Worm (Caenorhabditis elegans) whole organism, young adult: ENCODE data around the gene nep-24.

Source experiments
- B0261.1 ChIP-seq: sonication (generic microtip); optimal IDR thresholded peaks from 2 replicates; lab custom pipeline; 2016; ENCODE audit warnings: mild to moderate bottlenecking, missing genetic modification characterization, moderate library complexity, missing compliant biosample characterization
- C17E4.6 ChIP-seq: fragments of 200-800 bp; sonication (Bioruptor generic); IDR thresholded peaks from 2 replicates; pipeline ENCODE4 v1.3.6; 2022; ENCODE audit warnings: missing genetic modification reagents, missing genetic modification characterization, missing compliant biosample characterization
- F39B2.1 ChIP-seq: fragments of 200-800 bp; sonication (Bioruptor generic); IDR thresholded peaks from 2 replicates; pipeline ENCODE4 v1.3.6; 2022; ENCODE audit warnings: missing genetic modification reagents, missing genetic modification characterization, missing compliant biosample characterization
- K11D2.4 ChIP-seq: fragments of 200-800 bp; sonication (Bioruptor generic); IDR thresholded peaks from 2 replicates; pipeline ENCODE4 v1.3.6; 2022; ENCODE audit warnings: missing genetic modification reagents, missing genetic modification characterization, missing compliant biosample characterization
- Y53G8AR.9 ChIP-seq: fragments of 200-800 bp; sonication (Bioruptor generic); conservative IDR thresholded peaks from 2 replicates; pipeline ENCODE4 v1.3.6; 2022; ENCODE audit warnings: missing genetic modification reagents, missing genetic modification characterization, missing compliant biosample characterization
- Y67H2A.10 ChIP-seq: fragments of 200-800 bp; sonication (Bioruptor generic); conservative IDR thresholded peaks from 2 replicates; pipeline ENCODE4 v1.3.6; 2022; ENCODE audit warnings: missing genetic modification reagents, missing genetic modification characterization, missing compliant biosample characterization
- Y95B8A.8 ChIP-seq: fragments of 200-800 bp; sonication (Bioruptor generic); IDR thresholded peaks from 2 replicates; pipeline ENCODE4 v1.3.6; 2022; ENCODE audit warnings: missing genetic modification reagents, missing genetic modification characterization, missing compliant biosample characterization
- ama-1 ChIP-seq, 3 experiments: fragments of 150-350 bp in 1 of 3; sonication (generic microtip) in 2 of 3; optimal IDR thresholded peaks; 2 replicates each; lab custom pipeline; 2014 to 2018; ENCODE audit warnings: missing biosample characterization in 2 of 3, missing genetic modification characterization in 2 of 3, missing genetic modification reagents in 2 of 3
- attf-3 ChIP-seq: fragments of 200-800 bp; sonication (Bioruptor generic); conservative IDR thresholded peaks from 2 replicates; pipeline ENCODE4 v1.3.6; 2022; ENCODE audit warnings: missing genetic modification reagents, missing genetic modification characterization, missing compliant biosample characterization
- attf-6 ChIP-seq: fragments of 200-800 bp; sonication (Bioruptor generic); IDR thresholded peaks from 2 replicates; pipeline ENCODE4 v1.3.6; 2022; ENCODE audit warnings: missing genetic modification reagents, missing genetic modification characterization, missing compliant biosample characterization
- ccch-3 ChIP-seq: fragments of 200-800 bp; sonication (Bioruptor generic); optimal IDR thresholded peaks from 2 replicates; lab custom pipeline; 2018; ENCODE audit warnings: mild to moderate bottlenecking, missing genetic modification characterization, missing compliant biosample characterization
- cebp-1 ChIP-seq, 2 experiments: fragments of 200-800 bp in 1 of 2; sonication (Bioruptor generic) in 1 of 2; sonication (generic microtip) in 1 of 2; IDR thresholded peaks in 1 of 2; optimal IDR thresholded peaks in 1 of 2; 2 replicates each; pipeline versions ENCODE4 v1.3.6 to Lab custom; 2017 to 2022; ENCODE audit warnings: missing compliant biosample characterization in 2 of 2, missing genetic modification characterization in 2 of 2, mild to moderate bottlenecking in 1 of 2, missing genetic modification reagents in 1 of 2, moderate library complexity in 1 of 2
- cebp-2 ChIP-seq: fragments of 200-800 bp; sonication (Bioruptor generic); IDR thresholded peaks from 2 replicates; pipeline ENCODE4 v1.3.6; 2022; ENCODE audit warnings: missing genetic modification characterization, missing compliant biosample characterization
- ceh-27 ChIP-seq: fragments of 200-800 bp; sonication (Bioruptor generic); optimal IDR thresholded peaks from 2 replicates; lab custom pipeline; 2018; ENCODE audit warnings: mild to moderate bottlenecking, missing genetic modification characterization, moderate library complexity, missing compliant biosample characterization
- die-1 ChIP-seq: sonication (generic microtip); optimal IDR thresholded peaks from 2 replicates; lab custom pipeline; 2016; ENCODE audit warnings: missing genotype, mild to moderate bottlenecking, missing genetic modification characterization, missing compliant biosample characterization
- dox-1 ChIP-seq: fragments of 200-800 bp; sonication (Bioruptor generic); IDR thresholded peaks from 2 replicates; pipeline ENCODE4 v1.3.6; 2022; ENCODE audit warnings: missing genetic modification reagents, missing genetic modification characterization, missing compliant biosample characterization
- dpl-1 ChIP-seq: fragments of 150-350 bp; optimal IDR thresholded peaks from 2 replicates; lab custom pipeline; 2014; ENCODE audit warnings: missing biosample characterization, missing genetic modification reagents, missing genetic modification characterization
- egrh-3 ChIP-seq: fragments of 200-800 bp; sonication (Bioruptor generic); IDR thresholded peaks from 2 replicates; pipeline ENCODE4 v1.3.6; 2022; ENCODE audit warnings: missing genetic modification reagents, missing genetic modification characterization, missing compliant biosample characterization
- fkh-3 ChIP-seq: sonication (generic microtip); optimal IDR thresholded peaks from 2 replicates; lab custom pipeline; 2016; ENCODE audit warnings: mild to moderate bottlenecking, missing genetic modification characterization, missing compliant biosample characterization
- him-1 ChIP-seq: sonication (generic microtip); optimal IDR thresholded peaks from 2 replicates; lab custom pipeline; 2016; ENCODE audit warnings: missing genotype, missing genetic modification reagents, missing genetic modification characterization, missing compliant biosample characterization
- hlh-26 ChIP-seq: fragments of 200-800 bp; sonication (Bioruptor generic); conservative IDR thresholded peaks from 2 replicates; pipeline ENCODE4 v1.3.6; 2022; ENCODE audit warnings: missing genetic modification reagents, missing genetic modification characterization, missing compliant biosample characterization
- hrde-1 ChIP-seq: sonication (generic microtip); optimal IDR thresholded peaks from 2 replicates; lab custom pipeline; 2016; ENCODE audit warnings: missing genetic modification characterization, mild to moderate bottlenecking, missing compliant biosample characterization, moderate library complexity, missing genotype, missing genetic modification reagents, borderline replicate concordance
- lin-35 ChIP-seq, 3 experiments: fragments of 150-350 bp in 2 of 3; sonication (generic microtip) in 1 of 3; optimal IDR thresholded peaks; 2 replicates each; lab custom pipeline; 2014 to 2018; ENCODE audit warnings: missing biosample characterization in 3 of 3, missing genetic modification characterization in 3 of 3, missing genetic modification reagents in 3 of 3
- lir-1 ChIP-seq: fragments of 200-800 bp; sonication (Bioruptor generic); conservative IDR thresholded peaks from 2 replicates; pipeline ENCODE4 v1.3.6; 2022; ENCODE audit warnings: missing genetic modification reagents, missing genetic modification characterization, missing compliant biosample characterization
- madf-3 ChIP-seq: fragments of 200-800 bp; sonication (Bioruptor generic); IDR thresholded peaks from 2 replicates; pipeline ENCODE4 v1.3.6; 2022; ENCODE audit warnings: missing genetic modification reagents, missing genetic modification characterization, missing compliant biosample characterization
- madf-8 ChIP-seq: fragments of 200-800 bp; sonication (Bioruptor generic); conservative IDR thresholded peaks from 2 replicates; pipeline ENCODE4 v1.3.6; 2022; ENCODE audit warnings: missing genetic modification reagents, missing genetic modification characterization, missing compliant biosample characterization
- mcd-1 ChIP-seq: fragments of 200-800 bp; sonication (Bioruptor generic); IDR thresholded peaks from 2 replicates; pipeline ENCODE4 v1.3.6; 2022; ENCODE audit warnings: missing genetic modification reagents, missing genetic modification characterization, missing compliant biosample characterization
- nfyb-1 ChIP-seq: fragments of 200-800 bp; sonication (Bioruptor generic); IDR thresholded peaks from 2 replicates; pipeline ENCODE4 v1.3.6; 2022; ENCODE audit warnings: missing genetic modification reagents, missing genetic modification characterization, missing compliant biosample characterization
- rcor-1 ChIP-seq: fragments of 200-800 bp; sonication (Bioruptor generic); IDR thresholded peaks from 2 replicates; pipeline ENCODE4 v1.3.6; 2022; ENCODE audit warnings: missing genetic modification reagents, missing genetic modification characterization, missing compliant biosample characterization
- snpc-1.3 ChIP-seq: sonication (generic microtip); optimal IDR thresholded peaks from 2 replicates; lab custom pipeline; 2017; ENCODE audit warnings: missing genetic modification characterization, mild to moderate bottlenecking, missing compliant biosample characterization, antibody characterized with exemption, moderate library complexity, missing genotype, missing genetic modification reagents; ENCODE audit not compliant: insufficient read depth
- snpc-4 ChIP-seq, 5 experiments: fragments of 150-350 bp in 1 of 5; sonication (generic microtip) in 4 of 5; optimal IDR thresholded peaks; 2 replicates each; lab custom pipeline; 2014 to 2018; ENCODE audit warnings: missing genetic modification characterization in 5 of 5, missing biosample characterization in 3 of 5, antibody characterized with exemption in 2 of 5, mild to moderate bottlenecking in 2 of 5, missing compliant biosample characterization in 2 of 5, missing genotype in 2 of 5, moderate library complexity in 2 of 5, missing genetic modification reagents in 1 of 5
- tbp1 ChIP-seq: fragments of 200-800 bp; sonication (Bioruptor generic); optimal IDR thresholded peaks from 2 replicates; lab custom pipeline; 2018; ENCODE audit warnings: mild to moderate bottlenecking, missing genetic modification characterization, missing compliant biosample characterization
- unc-130 ChIP-seq: sonication (generic microtip); optimal IDR thresholded peaks from 2 replicates; lab custom pipeline; 2016; ENCODE audit warnings: missing genetic modification reagents, missing genetic modification characterization, missing compliant biosample characterization
- xnd-1 ChIP-seq: sonication (generic microtip); optimal IDR thresholded peaks from 2 replicates; lab custom pipeline; 2016; ENCODE audit warnings: missing genotype, missing genetic modification reagents, missing genetic modification characterization, missing compliant biosample characterization
- zfh-2 ChIP-seq: fragments of 200-800 bp; sonication (Bioruptor generic); conservative IDR thresholded peaks from 2 replicates; pipeline ENCODE4 v1.3.6; 2022; ENCODE audit warnings: missing genetic modification reagents, missing genetic modification characterization, missing compliant biosample characterization
- ztf-28 ChIP-seq: fragments of 200-800 bp; sonication (Bioruptor generic); IDR thresholded peaks from 2 replicates; pipeline ENCODE4 v1.3.6; 2022; ENCODE audit warnings: missing genetic modification reagents, missing genetic modification characterization, missing compliant biosample characterization

Gene nep-24

ce11 chrIV:16946746-16947145 is 22.6 kb downstream of the nep-24 start, which contains the start of the genes Y116A8C.9 and arf-6 (continued):
- TF ChIP-seq dox-1 (GFP tag; lab: Robert Waterston, UW): peak; percentile 71
- no peak for TF ChIP-seq hrde-1
- TF ChIP-seq mcd-1 (GFP tag; lab: Robert Waterston, UW): peak; percentile 53; the same call in 1 of the 2 replicates
- no peak for TF ChIP-seq cebp-2 (GFP tag; lab: Robert Waterston, UW)
- no peak for TF ChIP-seq ama-1 (optimal IDR thresholded peaks at IDR 0.05; lab: Kevin White, UChicago)
- peak in 1 of 2 experiments; percentile 36 for TF ChIP-seq ama-1 (GFP tag; optimal IDR thresholded peaks at IDR 0.05; lab: Kevin White, UChicago)
- no peak for TF ChIP-seq die-1
- no peak; the same call in 1 of the 2 replicates for TF ChIP-seq C17E4.6 (GFP tag; lab: Robert Waterston, UW)
- peak; percentile 40 for TF ChIP-seq unc-130 (GFP tag; lab: Kevin White, UChicago)
- TF ChIP-seq cebp-1 (GFP tag; IDR thresholded peaks at IDR 0.05; lab: Robert Waterston, UW): no peak
- TF ChIP-seq cebp-1 (tag; optimal IDR thresholded peaks at IDR 0.05; lab: Kevin White, UChicago): peak; percentile 56
- TF ChIP-seq madf-8: no peak
- TF ChIP-seq him-1 (tag; lab: Kevin White, UChicago): no peak
- TF ChIP-seq K11D2.4 (GFP tag; lab: Robert Waterston, UW): no peak
- peak; percentile 8; the same call in 1 of the 2 replicates for TF ChIP-seq ztf-28
- TF ChIP-seq attf-6 (GFP tag; lab: Robert Waterston, UW): peak; percentile 86
- TF ChIP-seq madf-3: 0 out of 2 replicates have a peak, but pooled peaks have one; percentile 55
- peak; percentile 55 for TF ChIP-seq tbp1 (GFP tag; lab: Kevin White, UChicago)
- 0 out of 2 replicates have a peak, but pooled peaks have one; percentile 20 for TF ChIP-seq rcor-1 (GFP tag; lab: Robert Waterston, UW)
- 0 out of 2 replicates have a peak, but pooled peaks have one; percentile 19 for TF ChIP-seq nfyb-1
- TF ChIP-seq lin-35 (GFP tag; optimal IDR thresholded peaks at IDR 0.05; lab: Kevin White, UChicago): peak in 1 of 3 experiments; percentile 37

ce11 chrIV:16949767-16950166 is 25.6 kb downstream of the nep-24 start, which contains the start of gene rad-54.B:
Gene rad-54.B, plus strand, starts transcription at chrIV:16950067.
- no peak for TF ChIP-seq snpc-4 (GFP tag; optimal IDR thresholded peaks at IDR 0.05; lab: Kevin White, UChicago)
- peak in 1 of 4 experiments; percentile 41 for TF ChIP-seq snpc-4 (tag; optimal IDR thresholded peaks at IDR 0.05; lab: Kevin White, UChicago)
- TF ChIP-seq attf-3 (GFP tag; lab: Robert Waterston, UW): no peak
- TF ChIP-seq F39B2.1 (GFP tag; lab: Robert Waterston, UW): no peak

ce11 chrIV:16952389-16952788 is 28.2 kb downstream of the nep-24 start:
- TF ChIP-seq Y53G8AR.9 (GFP tag; lab: Robert Waterston, UW) (no peak), zfh-2 (GFP tag; lab: Robert Waterston, UW) (peak; percentile 48; the same call in 1 of the 2 replicates)

- TF ChIP-seq madf-3 (0 out of 2 replicates have a peak, but pooled peaks have one; percentile 16), zfh-2 (GFP tag; lab: Robert Waterston, UW) (peak; percentile 92), egrh-3 (peak; percentile 83), Y67H2A.10 (GFP tag; lab: Robert Waterston, UW) (no peak), dpl-1 (no peak)
Observed at ce11 chrIV:16962445-16962844, 38.3 kb downstream of the nep-24 start.

- TF ChIP-seq snpc-1.3 (tag; lab: Kevin White, UChicago) (no peak), ccch-3 (no peak), ceh-27 (GFP tag; lab: Kevin White, UChicago) (no peak), hlh-26 (no peak), xnd-1 (tag; lab: Kevin White, UChicago) (no peak), B0261.1 (tag; lab: Kevin White, UChicago) (no peak), dpl-1 (no peak), Y95B8A.8 (no peak), mcd-1 (GFP tag; lab: Robert Waterston, UW) (no peak), lir-1 (no peak), fkh-3 (tag; lab: Kevin White, UChicago) (no peak)
Observed at ce11 chrIV:16970390-16970789, 46.2 kb downstream of the nep-24 start, which contains the start of gene rom-3. Gene rom-3, minus strand, starts transcription at chrIV:16970490.
